Worm (Caenorhabditis elegans): ENCODE results near the gene twk-48.
A peak's percentile ranks its signal among the peaks of the same experiment; 100 is the strongest.

twk-48 gene

DNA sequence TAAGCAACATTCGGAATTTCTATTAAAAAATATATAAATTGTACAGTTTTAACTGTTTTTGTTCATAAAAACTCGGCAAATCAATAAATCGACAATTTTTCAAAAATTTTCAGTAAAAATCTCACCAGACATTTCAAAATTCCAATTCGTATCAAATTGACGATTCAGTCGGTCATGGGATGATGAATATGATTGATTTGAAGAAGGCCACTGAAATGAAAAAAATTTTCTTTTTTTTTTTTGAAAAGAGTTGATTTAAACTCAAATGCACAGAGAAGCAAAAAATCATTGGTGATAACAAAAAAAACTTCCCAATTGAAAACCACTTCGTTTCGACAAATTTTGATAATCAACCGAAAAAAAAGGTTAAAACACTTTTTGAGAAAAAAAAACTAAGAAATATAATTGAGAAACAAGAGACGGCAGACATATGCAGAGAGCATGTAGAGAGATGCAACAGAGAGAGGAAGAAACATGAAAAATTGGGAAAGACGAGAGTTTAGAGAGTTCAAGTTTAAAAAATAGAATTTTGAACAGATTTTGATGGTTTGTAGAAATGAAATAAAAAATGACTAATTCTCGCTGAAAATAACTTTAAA lies 43.3 kb downstream of the twk-48 start (continued):
- TF ChIP-seq php-3 (GFP tag; IDR thresholded peaks at IDR 0.05) (no peak), lsy-2 (tag; optimal IDR thresholded peaks at IDR 0.05) (peak in 1 of 2 experiments; percentile 1), unc-62 (GFP tag; optimal IDR thresholded peaks at IDR 0.05 in 1 of 2) (peak in 1 of 2 experiments; percentile 91), unc-62 (tag; optimal IDR thresholded peaks at IDR 0.05) (no peak), hlh-30 (tag; optimal IDR thresholded peaks at IDR 0.05; ENCODE audit: insufficient read depth) (peak; percentile 33), ctbp-1 (GFP tag; IDR thresholded peaks at IDR 0.05) (no peak), F26F4.8 (GFP tag; conservative IDR thresholded peaks at IDR 0.05) (no peak), dve-1 (tag; optimal IDR thresholded peaks at IDR 0.05; ENCODE audit: insufficient read depth) (peak; percentile 65)

DNA sequence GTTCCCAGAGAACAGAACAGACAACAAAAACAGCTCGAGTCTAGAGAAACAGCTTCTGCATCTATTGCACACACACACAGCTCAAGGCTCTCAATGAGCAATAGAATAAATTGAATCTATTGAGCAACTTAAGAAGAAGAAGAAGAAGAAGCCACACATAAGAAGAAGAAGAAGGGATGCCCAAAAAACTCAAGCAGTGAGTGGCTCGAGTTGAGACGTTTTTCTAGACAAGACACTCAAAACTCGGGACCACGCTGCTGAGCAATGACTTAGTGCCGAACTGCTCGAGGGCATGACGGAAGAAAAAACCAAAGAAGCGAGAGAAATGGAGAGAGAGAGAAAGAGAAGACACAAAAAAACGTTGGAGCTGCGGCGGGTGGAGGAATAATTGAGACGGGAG lies 44.8 kb downstream of the twk-48 start:
- TF ChIP-seq hlh-11 (tag; optimal IDR thresholded peaks at IDR 0.05) (peak; percentile 19), rbr-2 (tag; optimal IDR thresholded peaks at IDR 0.05) (peak; percentile 47), ces-1 (GFP tag; optimal IDR thresholded peaks at IDR 0.05) (peak; percentile 73), mep-1 (tag; optimal IDR thresholded peaks at IDR 0.05) (peak; percentile 45), aha-1 (tag) (peak; percentile 90), lsy-2 (tag; optimal IDR thresholded peaks at IDR 0.05) (peak in 1 of 2 experiments; percentile 1), hmg-1.1 (GFP tag; IDR thresholded peaks at IDR 0.05) (0 out of 2 replicates have a peak, but pooled peaks have one; percentile 51), unc-62 (GFP tag; optimal IDR thresholded peaks at IDR 0.05 in 1 of 2) (peak in 1 of 2 experiments; percentile 95), unc-62 (tag; optimal IDR thresholded peaks at IDR 0.05) (no peak), ceh-20 (GFP tag; IDR thresholded peaks at IDR 0.05) (no peak), ctbp-1 (GFP tag; IDR thresholded peaks at IDR 0.05) (0 out of 2 replicates have a peak, but pooled peaks have one; percentile 44), fkh-10 (GFP tag; optimal IDR thresholded peaks at IDR 0.05) (peak; percentile 83), set-16 (GFP tag; IDR thresholded peaks at IDR 0.05) (0 out of 2 replicates have a peak, but pooled peaks have one; percentile 17), hif-1 (tag; optimal IDR thresholded peaks at IDR 0.05) (peak in 1 of 2 experiments; percentile 11), mdl-1 (tag; optimal IDR thresholded peaks at IDR 0.05) (peak in 1 of 2 experiments; percentile 36), hlh-30 (tag; optimal IDR thresholded peaks at IDR 0.05; ENCODE audit: insufficient read depth) (peak; percentile 80), skn-1 (tag; optimal IDR thresholded peaks at IDR 0.05) (no peak), dmd-6 (GFP tag; IDR thresholded peaks at IDR 0.05) (0 out of 2 replicates have a peak, but pooled peaks have one; percentile 21), nhr-76 (tag; optimal IDR thresholded peaks at IDR 0.05) (no peak), daf-16 (GFP tag; optimal IDR thresholded peaks at IDR 0.05) (no peak), daf-16 (tag; optimal IDR thresholded peaks at IDR 0.05) (no peak)

DNA sequence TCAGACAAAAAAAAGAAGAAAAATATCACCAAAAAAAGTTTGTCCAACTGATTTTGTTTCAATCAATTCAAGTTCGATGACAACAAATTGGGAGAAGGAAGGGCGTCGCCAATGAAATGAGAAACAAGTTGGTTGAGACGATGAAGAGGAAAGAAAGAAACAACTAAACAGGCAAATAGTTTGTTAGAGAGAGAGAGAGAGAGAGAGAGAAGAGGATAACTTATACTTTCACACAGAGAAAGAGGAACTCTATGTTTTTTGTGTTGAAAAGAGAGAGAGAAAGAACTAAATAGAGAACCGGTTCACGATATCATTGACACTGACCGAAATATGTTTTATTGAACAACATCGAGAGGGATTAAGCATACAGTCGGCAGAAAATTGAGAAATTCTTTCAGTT lies 47.0 kb downstream of the twk-48 start:
- TF ChIP-seq nhr-41 (GFP tag; IDR thresholded peaks at IDR 0.05) = no peak
- TF ChIP-seq dve-1 (tag; optimal IDR thresholded peaks at IDR 0.05; ENCODE audit: insufficient read depth) = no peak
- TF ChIP-seq D1046.2 (GFP tag; IDR thresholded peaks at IDR 0.05) = no peak
- TF ChIP-seq mes-2 (tag; optimal IDR thresholded peaks at IDR 0.05; ENCODE audit: poor library complexity, severe bottlenecking) = peak; percentile 22
- TF ChIP-seq nhr-77 (tag; optimal IDR thresholded peaks at IDR 0.05) = no peak
- TF ChIP-seq unc-62 (GFP tag; optimal IDR thresholded peaks at IDR 0.05 in 1 of 2) = peak in 1 of 2 experiments; percentile 23
- no peak for TF ChIP-seq unc-62 (tag; optimal IDR thresholded peaks at IDR 0.05)
- no peak for TF ChIP-seq zip-2 (tag; optimal IDR thresholded peaks at IDR 0.05)
- TF ChIP-seq nhr-28 (tag; optimal IDR thresholded peaks at IDR 0.05) = peak; percentile 37

DNA sequence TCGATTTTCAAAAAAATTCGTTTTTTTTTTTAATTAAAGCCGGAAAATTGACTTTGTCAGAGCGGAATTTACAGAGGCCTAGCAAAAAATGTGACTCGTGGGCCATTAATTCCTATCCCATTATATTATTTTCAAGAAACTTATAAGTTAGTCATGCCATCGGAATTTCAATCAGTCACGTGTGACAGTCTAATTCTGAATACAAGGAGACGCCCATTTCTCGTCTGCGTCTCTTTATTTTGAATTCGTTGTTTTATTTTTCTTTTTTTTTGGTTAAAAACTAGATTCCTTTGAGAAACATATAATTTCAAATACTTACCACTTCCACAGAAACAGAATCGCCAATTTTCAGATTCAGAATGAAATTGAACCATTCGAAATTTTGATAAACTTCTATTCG lies 48.2 kb downstream of the twk-48 start:
- TF ChIP-seq Y105C5A.15 (GFP tag; IDR thresholded peaks at IDR 0.05) (no peak), hlh-30 (tag; optimal IDR thresholded peaks at IDR 0.05; ENCODE audit: insufficient read depth) (peak; percentile 7), dve-1 (tag; optimal IDR thresholded peaks at IDR 0.05; ENCODE audit: insufficient read depth) (peak; percentile 2), ces-1 (GFP tag; optimal IDR thresholded peaks at IDR 0.05) (no peak), tag-97 (GFP tag; IDR thresholded peaks at IDR 0.05) (no peak), ZK546.5 (tag; optimal IDR thresholded peaks at IDR 0.05) (no peak), madf-5 (GFP tag; IDR thresholded peaks at IDR 0.05) (no peak), T26A8.4 (GFP tag; IDR thresholded peaks at IDR 0.05) (no peak), cey-2 (tag; optimal IDR thresholded peaks at IDR 0.05; ENCODE audit: borderline replicate concordance, insufficient read depth) (no peak), hlh-11 (tag; optimal IDR thresholded peaks at IDR 0.05) (no peak)

Data from whole organism, L4 larva.